Worm (Caenorhabditis elegans) whole organism, L2 larva: ENCODE results near the gene aat-3.

Experiments used
- C34F6.9 ChIP-seq: fragments of 150-350 bp; optimal IDR thresholded peaks from 2 replicates; lab custom pipeline; 2014; ENCODE audit warnings: missing biosample characterization, missing genetic modification characterization
- F13H6.1 ChIP-seq: sonication (generic microtip); optimal IDR thresholded peaks from 2 replicates; lab custom pipeline; 2016; ENCODE audit warnings: missing genetic modification characterization, missing compliant biosample characterization
- Y55F3AM.14 ChIP-seq: fragments of 200-800 bp; sonication (Bioruptor generic); optimal IDR thresholded peaks from 2 replicates; lab custom pipeline; 2018; ENCODE audit warnings: mild to moderate bottlenecking, missing genetic modification characterization, missing compliant biosample characterization
- ZK546.5 ChIP-seq: sonication (generic microtip); optimal IDR thresholded peaks from 2 replicates; lab custom pipeline; 2017; ENCODE audit warnings: missing biosample characterization, missing genetic modification characterization
- alr-1 ChIP-seq: fragments of 150-350 bp; optimal IDR thresholded peaks from 2 replicates; lab custom pipeline; 2014; ENCODE audit warnings: missing biosample characterization, missing genetic modification characterization
- aly-2 ChIP-seq: fragments of 150-350 bp; optimal IDR thresholded peaks from 2 replicates; lab custom pipeline; 2014; ENCODE audit warnings: missing biosample characterization, missing genetic modification characterization
- ceh-16 ChIP-seq: fragments of 150-350 bp; optimal IDR thresholded peaks from 2 replicates; lab custom pipeline; 2014; ENCODE audit warnings: missing biosample characterization, missing genetic modification characterization
- crh-2 ChIP-seq: sonication (generic microtip); optimal IDR thresholded peaks from 2 replicates; lab custom pipeline; 2017; ENCODE audit warnings: missing biosample characterization, missing genetic modification characterization
- elt-3 ChIP-seq: sonication (generic microtip); optimal IDR thresholded peaks from 2 replicates; lab custom pipeline; 2017; ENCODE audit warnings: missing biosample characterization, missing genetic modification characterization
- fos-1 ChIP-seq: fragments of 150-350 bp; optimal IDR thresholded peaks from 2 replicates; lab custom pipeline; 2014; ENCODE audit warnings: missing biosample characterization, missing genetic modification characterization
- gmeb-1 ChIP-seq: fragments of 150-350 bp; optimal IDR thresholded peaks from 2 replicates; lab custom pipeline; 2014; ENCODE audit warnings: missing biosample characterization, missing genetic modification characterization
- lin-11 ChIP-seq: fragments of 150-350 bp; sonication (generic microtip); optimal IDR thresholded peaks from 2 replicates; lab custom pipeline; 2014; ENCODE audit warnings: missing biosample characterization, missing genetic modification characterization, inconsistent platforms, mixed read lengths
- lin-39 ChIP-seq: fragments of 150-350 bp; optimal IDR thresholded peaks from 2 replicates; lab custom pipeline; 2014; ENCODE audit warnings: missing biosample characterization, missing genetic modification reagents, missing genetic modification characterization
- mab-5 ChIP-seq: fragments of 150-350 bp; optimal IDR thresholded peaks from 2 replicates; lab custom pipeline; 2014; ENCODE audit warnings: missing biosample characterization, missing genetic modification characterization
- mbf-1 ChIP-seq: sonication (generic microtip); optimal IDR thresholded peaks from 2 replicates; lab custom pipeline; 2017; ENCODE audit warnings: missing biosample characterization, missing genetic modification characterization
- mdl-1 ChIP-seq, 2 experiments: fragments of 150-350 bp in 1 of 2; sonication (generic microtip) in 1 of 2; optimal IDR thresholded peaks; 2 replicates each; lab custom pipeline; 2017; ENCODE audit warnings: missing biosample characterization in 2 of 2, missing genetic modification characterization in 2 of 2
- nhr-10 ChIP-seq: sonication (generic microtip); optimal IDR thresholded peaks from 2 replicates; lab custom pipeline; 2017; ENCODE audit warnings: missing biosample characterization, missing genetic modification characterization
- nhr-11 ChIP-seq: fragments of 150-350 bp; optimal IDR thresholded peaks from 2 replicates; lab custom pipeline; 2014; ENCODE audit warnings: missing biosample characterization, missing genetic modification characterization
- nhr-12 ChIP-seq: fragments of 150-350 bp; optimal IDR thresholded peaks from 2 replicates; lab custom pipeline; 2014; ENCODE audit warnings: missing biosample characterization, missing genetic modification characterization
- nhr-129 ChIP-seq: fragments of 150-350 bp; optimal IDR thresholded peaks from 2 replicates; lab custom pipeline; 2014; ENCODE audit warnings: missing biosample characterization, missing genetic modification characterization
- nhr-237 ChIP-seq: fragments of 150-350 bp; optimal IDR thresholded peaks from 2 replicates; lab custom pipeline; 2014; ENCODE audit warnings: missing biosample characterization, missing genetic modification characterization
- nhr-25 ChIP-seq: fragments of 150-350 bp; sonication (generic microtip); optimal IDR thresholded peaks from 3 replicates; lab custom pipeline; 2014; ENCODE audit warnings: missing biosample characterization, missing genetic modification characterization
- nhr-6 ChIP-seq: fragments of 150-350 bp; optimal IDR thresholded peaks from 2 replicates; lab custom pipeline; 2014; ENCODE audit warnings: missing biosample characterization, missing genetic modification characterization
- peb-1 ChIP-seq: fragments of 150-350 bp; optimal IDR thresholded peaks from 2 replicates; lab custom pipeline; 2014; ENCODE audit warnings: missing biosample characterization, missing genetic modification characterization
- sem-4 ChIP-seq: fragments of 150-350 bp; optimal IDR thresholded peaks from 2 replicates; lab custom pipeline; 2014; ENCODE audit warnings: missing biosample characterization, missing genetic modification reagents, missing genetic modification characterization
- sma-3 ChIP-seq: sonication (generic microtip); optimal IDR thresholded peaks from 2 replicates; lab custom pipeline; 2016; ENCODE audit warnings: missing genetic modification reagents, missing genetic modification characterization, missing compliant biosample characterization
- sma-9 ChIP-seq, 2 experiments: fragments of 150-350 bp in 1 of 2; sonication (generic microtip) in 1 of 2; optimal IDR thresholded peaks; 2 replicates each; lab custom pipeline; 2014 to 2016; ENCODE audit warnings: missing genetic modification characterization in 2 of 2, mild to moderate bottlenecking in 1 of 2, missing biosample characterization in 1 of 2, missing compliant biosample characterization in 1 of 2, missing genetic modification reagents in 1 of 2, moderate library complexity in 1 of 2
- snpc-4 ChIP-seq: fragments of 150-350 bp; optimal IDR thresholded peaks from 2 replicates; lab custom pipeline; 2014; ENCODE audit warnings: missing biosample characterization, missing genetic modification characterization
- unc-39 ChIP-seq: fragments of 150-350 bp; optimal IDR thresholded peaks from 2 replicates; lab custom pipeline; 2014; ENCODE audit warnings: missing biosample characterization, missing genetic modification characterization
- unc-55 ChIP-seq: fragments of 150-350 bp; sonication (generic microtip); optimal IDR thresholded peaks from 3 replicates; lab custom pipeline; 2014; ENCODE audit warnings: missing biosample characterization, missing genetic modification reagents, missing genetic modification characterization
- ztf-1 ChIP-seq: fragments of 200-800 bp; sonication (Bioruptor generic); conservative IDR thresholded peaks from 2 replicates; pipeline ENCODE4 v1.3.6; 2022; ENCODE audit warnings: missing genetic modification characterization, missing compliant biosample characterization

aat-3 gene

DNA sequence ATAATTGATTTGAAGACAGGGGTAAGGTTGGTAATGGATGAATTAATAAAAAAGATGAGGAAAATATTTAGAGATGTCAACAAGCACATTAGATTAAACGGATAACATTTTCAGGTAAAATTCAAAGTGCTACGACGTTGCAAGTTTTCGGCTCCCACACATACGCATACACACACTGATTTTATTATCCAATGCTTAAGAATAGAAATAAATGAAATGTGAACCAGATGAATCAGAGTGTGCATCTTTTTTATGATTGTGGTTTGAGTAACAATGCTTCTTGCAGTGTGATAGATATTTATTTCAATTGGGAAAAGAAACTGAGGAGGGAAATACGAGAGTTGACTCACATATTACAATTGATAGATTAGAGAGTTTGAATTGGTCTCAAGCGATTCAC, 13.3 kb upstream of the aat-3 start:
- TF ChIP-seq sma-9 (GFP tag; optimal IDR thresholded peaks at IDR 0.05; lab: Kevin White, UChicago) (no peak), sma-9 (tag; optimal IDR thresholded peaks at IDR 0.05; lab: Kevin White, UChicago) (no peak), nhr-129 (tag; lab: Kevin White, UChicago) (no peak), unc-39 (tag; lab: Kevin White, UChicago) (no peak), peb-1 (tag; lab: Kevin White, UChicago) (no peak), elt-3 (tag; lab: Kevin White, UChicago) (no peak), nhr-12 (tag; lab: Kevin White, UChicago) (no peak), sma-3 (GFP tag; lab: Kevin White, UChicago) (no peak), F13H6.1 (tag; lab: Kevin White, UChicago) (no peak), lin-11 (tag; lab: Kevin White, UChicago) (no peak), lin-39 (tag; lab: Kevin White, UChicago) (no peak), snpc-4 (tag; lab: Kevin White, UChicago) (no peak), sem-4 (tag; lab: Kevin White, UChicago) (no peak), nhr-6 (tag; lab: Kevin White, UChicago) (no peak), mab-5 (no peak), unc-55 (GFP tag; lab: Kevin White, UChicago) (no peak), Y55F3AM.14 (GFP tag; lab: Kevin White, UChicago) (no peak)

DNA sequence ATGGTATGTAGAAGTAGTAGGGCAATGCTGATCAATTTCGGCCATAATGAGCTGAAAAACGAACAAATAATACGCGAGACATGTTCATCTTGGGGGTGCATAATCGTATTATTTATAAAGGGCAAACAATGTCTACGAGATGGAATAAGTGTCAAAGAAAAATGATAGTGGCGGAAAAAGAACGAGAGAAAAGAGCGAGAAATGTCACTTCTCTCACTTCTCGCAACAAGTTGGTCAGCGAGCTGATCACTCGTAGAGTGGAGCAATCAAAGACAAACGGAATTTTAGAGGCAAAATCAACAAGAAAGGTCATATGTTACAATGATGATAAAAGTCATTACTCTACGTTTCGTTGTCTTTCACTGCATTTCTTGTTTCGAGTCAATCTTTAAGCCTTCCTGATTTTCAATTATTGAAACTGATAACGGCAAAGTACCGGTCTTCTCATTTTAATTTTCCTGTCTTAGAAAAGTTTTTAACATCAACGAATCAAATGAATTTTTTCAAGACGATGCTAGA, 11.0 kb upstream of the aat-3 start, which contains the start of gene F52H2.3:
Gene F52H2.3 (minus strand): TSS at position 51 of the 519 bp plus-strand sequence.
- TF ChIP-seq nhr-11 (tag; lab: Kevin White, UChicago): no peak
- TF ChIP-seq fos-1 (tag; lab: Kevin White, UChicago): peak; percentile 70
- TF ChIP-seq F13H6.1 (tag; lab: Kevin White, UChicago): peak; percentile 28
- peak; percentile 47 for TF ChIP-seq crh-2 (tag; lab: Kevin White, UChicago)
- TF ChIP-seq gmeb-1 (tag; lab: Kevin White, UChicago): peak; percentile 21
- TF ChIP-seq sma-9 (GFP tag; optimal IDR thresholded peaks at IDR 0.05; lab: Kevin White, UChicago): peak; percentile 2
- no peak for TF ChIP-seq sma-9 (tag; optimal IDR thresholded peaks at IDR 0.05; lab: Kevin White, UChicago)

DNA sequence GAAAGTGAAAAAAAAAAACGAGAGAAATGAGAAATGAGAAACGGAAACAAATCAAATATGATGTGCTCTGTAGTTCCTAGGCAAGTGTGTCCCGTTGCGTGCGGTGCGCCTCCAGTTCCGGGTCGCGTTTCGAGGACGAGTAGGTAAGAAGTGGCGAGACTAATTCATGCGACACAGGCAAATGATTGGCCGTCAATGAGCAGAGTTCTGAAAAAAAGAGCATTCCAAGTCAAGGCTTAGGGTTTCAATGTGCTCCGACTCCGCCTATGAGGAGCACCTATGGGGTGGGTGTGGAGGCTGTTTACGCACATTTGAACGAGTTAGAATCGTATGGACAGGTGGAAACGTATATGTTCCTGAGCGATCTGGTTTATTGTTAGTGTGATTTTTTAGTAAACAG, 8.7 kb upstream of the aat-3 start:
- TF ChIP-seq nhr-10 (no peak), Y55F3AM.14 (GFP tag; lab: Kevin White, UChicago) (no peak), sem-4 (tag; lab: Kevin White, UChicago) (no peak), crh-2 (tag; lab: Kevin White, UChicago) (no peak), sma-9 (GFP tag; optimal IDR thresholded peaks at IDR 0.05; lab: Kevin White, UChicago) (no peak), sma-9 (tag; optimal IDR thresholded peaks at IDR 0.05; lab: Kevin White, UChicago) (no peak), ztf-1 (GFP tag; lab: Robert Waterston, UW) (no peak), fos-1 (tag; lab: Kevin White, UChicago) (peak; percentile 28)

DNA sequence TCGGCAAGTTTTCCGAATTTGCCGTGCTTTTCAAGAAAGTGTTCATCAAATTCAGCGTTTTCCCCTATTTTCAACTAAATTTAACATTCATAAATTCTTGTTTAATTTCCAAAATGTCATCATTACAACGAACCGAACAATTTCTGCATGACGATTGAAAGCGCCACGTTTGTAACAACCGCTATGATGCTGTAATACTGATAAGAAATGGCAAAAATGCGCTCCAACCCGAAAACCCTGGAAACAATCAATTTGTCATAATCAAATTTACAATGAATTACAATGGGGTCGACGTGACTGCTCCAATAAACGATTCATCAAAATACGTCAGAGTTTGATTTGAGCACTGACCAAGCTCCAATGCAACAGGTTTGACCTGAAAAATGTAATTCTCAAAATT, 7.4 kb upstream of the aat-3 start:
- TF ChIP-seq aly-2 (tag; lab: Kevin White, UChicago) (no peak), C34F6.9 (no peak), nhr-25 (no peak), Y55F3AM.14 (GFP tag; lab: Kevin White, UChicago) (no peak), mdl-1 (tag; optimal IDR thresholded peaks at IDR 0.05; lab: Kevin White, UChicago) (no peak), sma-3 (GFP tag; lab: Kevin White, UChicago) (no peak), mbf-1 (tag; lab: Kevin White, UChicago) (no peak), ceh-16 (no peak), unc-55 (GFP tag; lab: Kevin White, UChicago) (no peak), fos-1 (tag; lab: Kevin White, UChicago) (peak; percentile 66), F13H6.1 (tag; lab: Kevin White, UChicago) (no peak), nhr-11 (tag; lab: Kevin White, UChicago) (no peak), peb-1 (tag; lab: Kevin White, UChicago) (no peak), lin-39 (tag; lab: Kevin White, UChicago) (no peak), ZK546.5 (tag; lab: Kevin White, UChicago) (no peak), crh-2 (tag; lab: Kevin White, UChicago) (peak; percentile 79), mab-5 (no peak), nhr-12 (tag; lab: Kevin White, UChicago) (no peak), unc-39 (tag; lab: Kevin White, UChicago) (no peak), nhr-237 (tag; lab: Kevin White, UChicago) (no peak), sma-9 (GFP tag; optimal IDR thresholded peaks at IDR 0.05; lab: Kevin White, UChicago) (peak; percentile 5), sma-9 (tag; optimal IDR thresholded peaks at IDR 0.05; lab: Kevin White, UChicago) (no peak), alr-1 (tag; lab: Kevin White, UChicago) (no peak), nhr-10 (no peak)
